Worm (Caenorhabditis elegans) whole organism, midembryonic: ENCODE data around the gene pde-4.

Experiments
- flt-1 ChIP-seq: fragments of 200-800 bp; sonication (Bioruptor generic); IDR thresholded peaks from 2 replicates; pipeline ENCODE4 v1.3.6; 2022; ENCODE audit warnings: missing genetic modification characterization, missing compliant biosample characterization
- klf-2 ChIP-seq: fragments of 200-800 bp; sonication (Bioruptor generic); conservative IDR thresholded peaks from 2 replicates; pipeline ENCODE4 v1.3.6; 2022; ENCODE audit warnings: missing genetic modification reagents, missing genetic modification characterization, missing compliant biosample characterization
- ref-1 ChIP-seq: fragments of 200-800 bp; sonication (Bioruptor generic); conservative IDR thresholded peaks from 2 replicates; pipeline ENCODE4 v1.3.6; 2022; ENCODE audit warnings: missing genetic modification reagents, missing genetic modification characterization, missing compliant biosample characterization

ce11 chrII:7699009-7699408 is 48.0 kb upstream of the pde-4 start, which contains the start of the genes moa-2 and cdk-11.1:
- TF ChIP-seq ref-1 (GFP tag; lab: Robert Waterston, UW) (no peak), klf-2 (GFP tag; lab: Robert Waterston, UW) (no peak), flt-1 (no peak)
